Fruit fly (Drosophila melanogaster): Measurements from ENCODE around the gene Fancm.

Gene Fancm

dm6 chr3R:21520183-21520582 lies 38.1 kb downstream of the Fancm start (continued):
- peak; percentile 82 for TF ChIP-seq Adf1 (GFP tag; IDR thresholded peaks at IDR 0.05)
- peak; percentile 99 for TF ChIP-seq ase (GFP tag; IDR thresholded peaks at IDR 0.05)
- TF ChIP-seq sens (GFP tag): peak; percentile 99
- peak; percentile 94 for TF ChIP-seq croc (GFP tag; conservative IDR thresholded peaks at IDR 0.05)
- peak; percentile 99 for TF ChIP-seq otp (GFP tag; IDR thresholded peaks at IDR 0.05)
- TF ChIP-seq CG31388 (GFP tag; optimal IDR thresholded peaks at IDR 0.05): peak; percentile 96

dm6 chr3R:21520756-21521155 lies 38.6 kb downstream of the Fancm start, which contains the start of gene sp3:
TSS of gene sp3 (plus strand) at chr3R:21520928.
- TF ChIP-seq inv (GFP tag; IDR thresholded peaks at IDR 0.05; ENCODE audit: partially characterized antibody) (peak; percentile 47; the same call in 1 of the 2 replicates), E2f2 (GFP tag; IDR thresholded peaks at IDR 0.05) (peak; percentile 24), chn (GFP tag; optimal IDR thresholded peaks at IDR 0.05) (no peak), Opbp (GFP tag; IDR thresholded peaks at IDR 0.05; ENCODE audit: partially characterized antibody) (peak; percentile 85), vnd (GFP tag; IDR thresholded peaks at IDR 0.05; ENCODE audit: partially characterized antibody) (peak; percentile 55; the same call in 1 of the 3 replicates), Doc3 (GFP tag; IDR thresholded peaks at IDR 0.05; ENCODE audit: partially characterized antibody) (peak; percentile 54; the same call in 2 of the 3 replicates), Jarid2 (GFP tag; optimal IDR thresholded peaks at IDR 0.05) (peak; percentile 44), Elba2 (GFP tag; optimal IDR thresholded peaks at IDR 0.05) (no peak), CG34422 (GFP tag; IDR thresholded peaks at IDR 0.05) (peak; percentile 65; the same call in 1 of the 3 replicates), HLH4C (GFP tag; IDR thresholded peaks at IDR 0.05; ENCODE audit: partially characterized antibody) (peak; percentile 83), CG3847 (GFP tag; IDR thresholded peaks at IDR 0.05) (no peak), tna (GFP tag; IDR thresholded peaks at IDR 0.05; ENCODE audit: partially characterized antibody) (peak; percentile 66), ab (GFP tag; optimal IDR thresholded peaks at IDR 0.05) (no peak), Scr (GFP tag; IDR thresholded peaks at IDR 0.05; ENCODE audit: partially characterized antibody) (peak; percentile 73), hbn (GFP tag; IDR thresholded peaks at IDR 0.05; ENCODE audit: partially characterized antibody) (peak; percentile 70), Dref (GFP tag; IDR thresholded peaks at IDR 0.05) (peak; percentile 90), pita (GFP tag; optimal IDR thresholded peaks at IDR 0.05) (no peak), kay (GFP tag; optimal IDR thresholded peaks at IDR 0.05) (peak; percentile 12), CG15514 (GFP tag; optimal IDR thresholded peaks at IDR 0.05) (peak; percentile 9), Dll (GFP tag; IDR thresholded peaks at IDR 0.05; ENCODE audit: partially characterized antibody) (peak; percentile 83), CG7963 (GFP tag; IDR thresholded peaks at IDR 0.05; ENCODE audit: partially characterized antibody) (peak; percentile 67; the same call in 1 of the 3 replicates), knrl (GFP tag; IDR thresholded peaks at IDR 0.05; ENCODE audit: partially characterized antibody) (peak; percentile 43; the same call in 2 of the 3 replicates), fd102C (GFP tag; optimal IDR thresholded peaks at IDR 0.05) (no peak), stwl (tag; optimal IDR thresholded peaks at IDR 0.05) (peak; percentile 61), ftz-f1 (GFP tag; optimal IDR thresholded peaks at IDR 0.05) (peak; percentile 51), pan (optimal IDR thresholded peaks at IDR 0.05) (no peak), pan (GFP tag; optimal IDR thresholded peaks at IDR 0.05 in 1 of 2, IDR thresholded peaks at IDR 0.05 in 1 of 2) (no peak), chinmo (GFP tag; IDR thresholded peaks at IDR 0.05; ENCODE audit: partially characterized antibody) (peak; percentile 47; the same call in 1 of the 4 replicates), CG6813 (GFP tag; optimal IDR thresholded peaks at IDR 0.05) (no peak), wdn (GFP tag; IDR thresholded peaks at IDR 0.05) (no peak), ap (GFP tag; IDR thresholded peaks at IDR 0.05) (no peak), CG34224 (GFP tag; IDR thresholded peaks at IDR 0.05; ENCODE audit: partially characterized antibody) (peak; percentile 82; the same call in 2 of the 3 replicates), trh (GFP tag; optimal IDR thresholded peaks at IDR 0.05) (no peak), mld (GFP tag; IDR thresholded peaks at IDR 0.05; ENCODE audit: partially characterized antibody) (peak; percentile 61; the same call in 1 of the 3 replicates), CG15479 (GFP tag; optimal IDR thresholded peaks at IDR 0.05) (peak; percentile 39), Bgb (GFP tag; IDR thresholded peaks at IDR 0.05; ENCODE audit: partially characterized antibody) (peak; percentile 81), CG6654 (GFP tag; optimal IDR thresholded peaks at IDR 0.05) (no peak), hb (GFP tag; IDR thresholded peaks at IDR 0.05; ENCODE audit: partially characterized antibody) (peak; percentile 37; the same call in 2 of the 3 replicates), gfzf (GFP tag; optimal IDR thresholded peaks at IDR 0.05) (peak; percentile 80), Antp (GFP tag; optimal IDR thresholded peaks at IDR 0.05) (no peak), Mes4 (GFP tag; optimal IDR thresholded peaks at IDR 0.05) (no peak), Lim3 (GFP tag; IDR thresholded peaks at IDR 0.05) (no peak)

All from whole organism, embryonic.